Fruit fly (Drosophila melanogaster): ENCODE measurements around the gene dj.

Gene dj

DNA sequence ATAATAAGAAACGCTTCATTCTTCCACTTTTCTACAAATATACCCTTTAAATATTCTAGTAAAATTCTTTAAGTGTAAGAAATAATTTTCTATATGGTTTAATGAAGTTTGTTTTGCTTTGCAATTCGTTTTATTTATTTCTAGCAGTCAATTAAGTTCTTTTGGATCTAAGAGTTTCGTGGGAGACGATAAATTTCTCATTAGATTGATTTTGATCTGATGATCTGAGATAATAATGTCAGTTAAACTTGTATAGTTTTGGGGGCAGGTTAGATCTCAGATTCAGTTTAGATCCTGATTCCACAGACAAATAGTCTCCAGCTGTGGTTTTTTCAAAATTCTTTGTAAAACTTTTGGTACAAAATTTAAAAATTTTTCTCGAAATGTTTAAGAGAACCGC lies at the start of gene dj:
dj (plus strand) TSS at position 301 of the 400 bp plus-strand sequence.
- TF ChIP-seq unc-4 (GFP tag; IDR thresholded peaks at IDR 0.05; ENCODE audit: partially characterized antibody): no peak
- TF ChIP-seq CG30020 (tag; optimal IDR thresholded peaks at IDR 0.05): no peak
- TF ChIP-seq Stat92E (GFP tag; optimal IDR thresholded peaks at IDR 0.05): no peak
- TF ChIP-seq h (optimal IDR thresholded peaks at IDR 0.05): no peak
- no peak for TF ChIP-seq CG16779 (GFP tag; IDR thresholded peaks at IDR 0.05)
- TF ChIP-seq ap (GFP tag; IDR thresholded peaks at IDR 0.05): no peak
- no peak for TF ChIP-seq CG4854 (GFP tag; optimal IDR thresholded peaks at IDR 0.05)
- TF ChIP-seq BEAF-32 (GFP tag; optimal IDR thresholded peaks at IDR 0.05): no peak
- no peak for TF ChIP-seq CkIIα-i1 (GFP tag; IDR thresholded peaks at IDR 0.05)
- TF ChIP-seq Camta (GFP tag; optimal IDR thresholded peaks at IDR 0.05): no peak
- TF ChIP-seq cad (GFP tag; optimal IDR thresholded peaks at IDR 0.05): no peak
- no peak for TF ChIP-seq odd (GFP tag; optimal IDR thresholded peaks at IDR 0.05)
- TF ChIP-seq CG32532 (GFP tag; IDR thresholded peaks at IDR 0.05): no peak
- no peak for TF ChIP-seq crp (GFP tag; optimal IDR thresholded peaks at IDR 0.05)
- no peak for TF ChIP-seq psq (GFP tag; optimal IDR thresholded peaks at IDR 0.05)

DNA sequence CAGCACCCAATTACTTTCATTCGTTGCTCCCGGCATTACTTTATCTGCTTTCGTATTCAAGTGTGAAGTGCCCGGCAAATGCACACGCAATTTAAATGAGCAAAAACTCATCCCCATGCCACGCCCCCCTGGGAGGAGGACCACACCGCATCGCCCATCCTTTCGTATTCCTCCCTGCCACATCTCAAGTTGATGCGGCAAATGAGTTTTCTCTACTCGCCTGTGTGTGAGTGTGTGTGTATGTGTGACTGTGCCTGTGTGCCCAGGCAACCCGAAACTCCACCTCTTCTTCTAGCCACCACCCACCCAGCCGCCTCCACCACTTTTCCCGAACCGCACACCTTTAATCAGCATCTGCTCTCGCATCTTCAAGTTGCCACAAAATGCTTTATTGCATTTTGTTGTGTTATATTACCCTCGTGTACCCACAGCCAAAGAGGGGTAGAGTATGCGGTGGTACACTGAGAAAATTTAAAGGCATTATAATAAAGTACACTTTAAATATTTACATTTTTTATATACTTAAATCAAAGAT lies 48.0 kb upstream of the dj start:
- TF ChIP-seq CG9727 (GFP tag; optimal IDR thresholded peaks at IDR 0.05) (no peak), ssp (GFP tag; IDR thresholded peaks at IDR 0.05) (no peak), abd-A (tag; optimal IDR thresholded peaks at IDR 0.05) (peak; percentile 50), CG11398 (GFP tag; optimal IDR thresholded peaks at IDR 0.05) (no peak), tup (GFP tag; optimal IDR thresholded peaks at IDR 0.05) (no peak), h (optimal IDR thresholded peaks at IDR 0.05) (no peak), pros (GFP tag; optimal IDR thresholded peaks at IDR 0.05) (peak; percentile 19), HLH3B (GFP tag; IDR thresholded peaks at IDR 0.05) (no peak), CG8765 (GFP tag; IDR thresholded peaks at IDR 0.05) (no peak), zfh1 (GFP tag; IDR thresholded peaks at IDR 0.05) (no peak), Ets65A (GFP tag) (peak; percentile 65), CG31365 (tag; optimal IDR thresholded peaks at IDR 0.05) (no peak), CG11695 (GFP tag; IDR thresholded peaks at IDR 0.05) (no peak), CG43689 (GFP tag; IDR thresholded peaks at IDR 0.05) (no peak), CG10321 (GFP tag; IDR thresholded peaks at IDR 0.05) (no peak), lov (optimal IDR thresholded peaks at IDR 0.05) (no peak), lov (GFP tag; IDR thresholded peaks at IDR 0.05) (no peak), Mes4 (GFP tag; optimal IDR thresholded peaks at IDR 0.05) (no peak), Elba2 (GFP tag; optimal IDR thresholded peaks at IDR 0.05) (no peak), Med (GFP tag) (no peak), seq (GFP tag; IDR thresholded peaks at IDR 0.05) (peak; percentile 36; the same call in 1 of the 2 replicates), sens (GFP tag) (no peak), hbn (GFP tag; IDR thresholded peaks at IDR 0.05; ENCODE audit: partially characterized antibody) (no peak), CG10431 (GFP tag; optimal IDR thresholded peaks at IDR 0.05) (no peak), CG18476 (GFP tag; optimal IDR thresholded peaks at IDR 0.05) (no peak), cg (GFP tag; optimal IDR thresholded peaks at IDR 0.05) (peak; percentile 33), Nf-YC (tag; optimal IDR thresholded peaks at IDR 0.05) (peak; percentile 65), ash1 (GFP tag; optimal IDR thresholded peaks at IDR 0.05) (peak; percentile 2), TFAM (GFP tag; optimal IDR thresholded peaks at IDR 0.05) (no peak), zf30C (GFP tag; optimal IDR thresholded peaks at IDR 0.05) (no peak), nom (GFP tag; optimal IDR thresholded peaks at IDR 0.05) (no peak), CG12155 (GFP tag; optimal IDR thresholded peaks at IDR 0.05) (no peak), CG8359 (GFP tag; optimal IDR thresholded peaks at IDR 0.05; ENCODE audit: borderline replicate concordance) (no peak), Hr39 (optimal IDR thresholded peaks at IDR 0.05) (no peak), oc (tag; optimal IDR thresholded peaks at IDR 0.05) (no peak), Pdp1 (GFP tag; optimal IDR thresholded peaks at IDR 0.05) (no peak), CG7987 (GFP tag; optimal IDR thresholded peaks at IDR 0.05) (no peak), H2.0 (GFP tag; IDR thresholded peaks at IDR 0.05) (no peak)
